Worm (Caenorhabditis elegans) whole organism, L4 larva: ENCODE results near the gene msp-32.
A peak's percentile ranks its signal among the peaks of the same experiment; 100 is the strongest.
"Not testable (repeated sequence)": the region's sequence is repeated elsewhere in the genome, so short reads cannot be mapped to it uniquely, and the experiment has no call there.

ENCODE experiments used
- F37D6.2 ChIP-seq: sonication (generic microtip); optimal IDR thresholded peaks from 2 replicates; lab custom pipeline; 2016; ENCODE audit warnings: mild to moderate bottlenecking, missing genetic modification characterization, missing compliant biosample characterization
- F49E8.2 ChIP-seq: sonication (generic microtip); optimal IDR thresholded peaks from 2 replicates; lab custom pipeline; 2016; ENCODE audit warnings: missing compliant biosample characterization, mild to moderate bottlenecking, missing genetic modification characterization, borderline replicate concordance
- T20F7.1 ChIP-seq: fragments of 200-800 bp; sonication (Bioruptor generic); optimal IDR thresholded peaks from 2 replicates; lab custom pipeline; 2018; ENCODE audit warnings: mild to moderate bottlenecking, missing genetic modification characterization, missing compliant biosample characterization
- T26A8.4 ChIP-seq: fragments of 200-800 bp; sonication (Bioruptor generic); IDR thresholded peaks from 2 replicates; pipeline ENCODE4 v1.3.6; 2022; ENCODE audit warnings: missing genetic modification characterization, missing compliant biosample characterization
- ZK337.2 ChIP-seq: fragments of 200-800 bp; sonication (Bioruptor generic); IDR thresholded peaks from 2 replicates; pipeline ENCODE4 v1.3.6; 2022; ENCODE audit warnings: missing genetic modification reagents, missing genetic modification characterization, missing compliant biosample characterization
- aha-1 ChIP-seq: fragments of 150-350 bp; peaks from one replicate; lab custom pipeline; 2014; ENCODE audit warnings: missing biosample characterization, missing genetic modification characterization
- aly-2 ChIP-seq: sonication (generic microtip); optimal IDR thresholded peaks from 2 replicates; lab custom pipeline; 2018; ENCODE audit warnings: missing biosample characterization, missing genetic modification characterization
- ama-1 ChIP-seq: fragments of 150-350 bp; optimal IDR thresholded peaks from 2 replicates; lab custom pipeline; 2014; ENCODE audit warnings: inconsistent platforms, mixed read lengths
- arid-1 ChIP-seq: fragments of 200-800 bp; sonication (Bioruptor generic); conservative IDR thresholded peaks from 2 replicates; pipeline ENCODE4 v1.3.6; 2022; ENCODE audit warnings: missing genetic modification reagents, missing genetic modification characterization, missing compliant biosample characterization
- ceh-20 ChIP-seq: fragments of 200-800 bp; sonication (Bioruptor generic); IDR thresholded peaks from 2 replicates; pipeline ENCODE4 v1.3.6; 2022; ENCODE audit warnings: missing genetic modification reagents, missing genetic modification characterization, missing compliant biosample characterization
- ceh-28 ChIP-seq: fragments of 150-350 bp; optimal IDR thresholded peaks from 2 replicates; lab custom pipeline; 2014; ENCODE audit warnings: missing biosample characterization, missing genetic modification reagents, missing genetic modification characterization
- ceh-32 ChIP-seq: sonication (generic microtip); optimal IDR thresholded peaks from 2 replicates; lab custom pipeline; 2016; ENCODE audit warnings: mild to moderate bottlenecking, missing genetic modification characterization, missing compliant biosample characterization; ENCODE audit not compliant: poor library complexity
- ces-1 ChIP-seq: fragments of 150-350 bp; sonication (generic microtip); optimal IDR thresholded peaks from 4 replicates; lab custom pipeline; 2014; ENCODE audit warnings: missing biosample characterization, missing genetic modification reagents, missing genetic modification characterization
- daf-16 ChIP-seq, 3 experiments: sonication (generic microtip); optimal IDR thresholded peaks; 2 replicates each; lab custom pipeline; 2016 to 2017; ENCODE audit warnings: missing genetic modification characterization in 3 of 3, missing genetic modification reagents in 3 of 3, mild to moderate bottlenecking in 2 of 3, missing compliant biosample characterization in 2 of 3, missing biosample characterization in 1 of 3, moderate library complexity in 1 of 3
- daf-19 ChIP-seq: fragments of 200-800 bp; sonication (Bioruptor generic); conservative IDR thresholded peaks from 2 replicates; pipeline ENCODE4 v1.3.6; 2022; ENCODE audit warnings: missing genetic modification characterization, missing compliant biosample characterization
- dmd-6 ChIP-seq: fragments of 200-800 bp; sonication (Bioruptor generic); IDR thresholded peaks from 2 replicates; pipeline ENCODE4 v1.3.6; 2022; ENCODE audit warnings: missing genetic modification reagents, missing genetic modification characterization, missing compliant biosample characterization
- dpl-1 ChIP-seq: fragments of 150-350 bp; optimal IDR thresholded peaks from 2 replicates; lab custom pipeline; 2014; ENCODE audit warnings: missing biosample characterization, missing genetic modification reagents, missing genetic modification characterization
- dve-1 ChIP-seq: sonication (generic microtip); optimal IDR thresholded peaks from 2 replicates; lab custom pipeline; 2017; ENCODE audit warnings: antibody characterized with exemption, mild to moderate bottlenecking, missing genetic modification characterization, missing compliant biosample characterization; ENCODE audit not compliant: insufficient read depth
- fkh-10 ChIP-seq: fragments of 150-350 bp; optimal IDR thresholded peaks from 2 replicates; lab custom pipeline; 2014; ENCODE audit warnings: missing biosample characterization, missing genetic modification reagents, missing genetic modification characterization
- fos-1 ChIP-seq: fragments of 150-350 bp; optimal IDR thresholded peaks from 2 replicates; lab custom pipeline; 2014; ENCODE audit warnings: missing biosample characterization, missing genetic modification characterization
- gei-8 ChIP-seq: fragments of 200-800 bp; sonication (Bioruptor generic); optimal IDR thresholded peaks from 2 replicates; lab custom pipeline; 2018; ENCODE audit warnings: mild to moderate bottlenecking, missing genetic modification characterization, missing compliant biosample characterization
- hlh-11 ChIP-seq: fragments of 200-800 bp; sonication (Bioruptor generic); optimal IDR thresholded peaks from 2 replicates; lab custom pipeline; 2018; ENCODE audit warnings: mild to moderate bottlenecking, missing genetic modification characterization, missing compliant biosample characterization
- hlh-30 ChIP-seq: sonication (generic microtip); optimal IDR thresholded peaks from 2 replicates; lab custom pipeline; 2017; ENCODE audit warnings: antibody characterized with exemption, mild to moderate bottlenecking, missing genetic modification characterization, missing compliant biosample characterization; ENCODE audit not compliant: insufficient read depth
- jun-1 ChIP-seq: fragments of 150-350 bp; optimal IDR thresholded peaks from 2 replicates; lab custom pipeline; 2014; ENCODE audit warnings: missing biosample characterization, missing genetic modification reagents, missing genetic modification characterization
- lin-13 ChIP-seq: fragments of 150-350 bp; optimal IDR thresholded peaks from 2 replicates; lab custom pipeline; 2014; ENCODE audit warnings: missing biosample characterization, missing genetic modification reagents, missing genetic modification characterization
- lin-15B ChIP-seq: fragments of 150-350 bp; sonication (generic microtip); optimal IDR thresholded peaks from 3 replicates; lab custom pipeline; 2014; ENCODE audit warnings: missing biosample characterization, missing genetic modification characterization
- lin-38 ChIP-seq: fragments of 200-800 bp; sonication (Bioruptor generic); IDR thresholded peaks from 2 replicates; pipeline ENCODE4 v1.3.6; 2022; ENCODE audit warnings: missing genetic modification reagents, missing genetic modification characterization, missing compliant biosample characterization
- lsy-2 ChIP-seq, 2 experiments: fragments of 150-350 bp in 1 of 2; sonication (generic microtip) in 1 of 2; optimal IDR thresholded peaks; 2 replicates each; lab custom pipeline; 2014 to 2017; ENCODE audit warnings: missing biosample characterization in 2 of 2, missing genetic modification characterization in 2 of 2
- mep-1 ChIP-seq: fragments of 150-350 bp; sonication (generic microtip); optimal IDR thresholded peaks from 3 replicates; lab custom pipeline; 2014; ENCODE audit warnings: missing biosample characterization, missing genetic modification characterization
- mes-2 ChIP-seq: sonication (generic microtip); optimal IDR thresholded peaks from 2 replicates; lab custom pipeline; 2016; ENCODE audit warnings: missing genotype, mild to moderate bottlenecking, missing genetic modification characterization, missing compliant biosample characterization; ENCODE audit not compliant: poor library complexity, severe bottlenecking
- mxl-3 ChIP-seq: fragments of 200-800 bp; sonication (Bioruptor generic); optimal IDR thresholded peaks from 2 replicates; lab custom pipeline; 2018; ENCODE audit warnings: mild to moderate bottlenecking, missing genetic modification characterization, missing compliant biosample characterization
- nhr-102 ChIP-seq: sonication (generic microtip); optimal IDR thresholded peaks from 2 replicates; lab custom pipeline; 2016; ENCODE audit warnings: mild to moderate bottlenecking, missing genetic modification characterization, moderate library complexity, missing compliant biosample characterization
- nhr-25 ChIP-seq: sonication (generic microtip); optimal IDR thresholded peaks from 2 replicates; lab custom pipeline; 2017; ENCODE audit warnings: missing genetic modification characterization, mild to moderate bottlenecking, missing compliant biosample characterization, antibody characterized with exemption, moderate library complexity, borderline replicate concordance; ENCODE audit not compliant: insufficient read depth
- nhr-28 ChIP-seq: fragments of 150-350 bp; optimal IDR thresholded peaks from 2 replicates; lab custom pipeline; 2014; ENCODE audit warnings: missing biosample characterization, missing genetic modification characterization
- nhr-48 ChIP-seq: sonication (generic microtip); optimal IDR thresholded peaks from 2 replicates; lab custom pipeline; 2016; ENCODE audit warnings: mild to moderate bottlenecking, missing genetic modification characterization, missing compliant biosample characterization
- pha-4 ChIP-seq, 2 experiments: fragments of 150-350 bp in 1 of 2; fragments of 200-800 bp in 1 of 2; sonication (Bioruptor generic) in 1 of 2; IDR thresholded peaks in 1 of 2; optimal IDR thresholded peaks in 1 of 2; 2 replicates each; pipeline versions ENCODE4 v1.3.6 to Lab custom; 2014 to 2022; ENCODE audit warnings: missing genetic modification characterization in 2 of 2, missing genetic modification reagents in 2 of 2, missing biosample characterization in 1 of 2, missing compliant biosample characterization in 1 of 2
- php-3 ChIP-seq: fragments of 200-800 bp; sonication (Bioruptor generic); IDR thresholded peaks from 2 replicates; pipeline ENCODE4 v1.3.6; 2022; ENCODE audit warnings: missing genetic modification reagents, missing genetic modification characterization, missing compliant biosample characterization
- rbr-2 ChIP-seq: sonication (generic microtip); optimal IDR thresholded peaks from 2 replicates; lab custom pipeline; 2016; ENCODE audit warnings: missing genotype, missing genetic modification characterization, missing compliant biosample characterization
- skn-1 ChIP-seq: fragments of 150-350 bp; optimal IDR thresholded peaks from 2 replicates; lab custom pipeline; 2014; ENCODE audit warnings: missing biosample characterization, missing genetic modification characterization
- spr-1 ChIP-seq: sonication (generic microtip); optimal IDR thresholded peaks from 2 replicates; lab custom pipeline; 2016; ENCODE audit warnings: mild to moderate bottlenecking, missing genetic modification characterization, missing compliant biosample characterization
- unc-130 ChIP-seq: sonication (generic microtip); optimal IDR thresholded peaks from 2 replicates; lab custom pipeline; 2016; ENCODE audit warnings: missing genetic modification reagents, missing genetic modification characterization, missing compliant biosample characterization
- vab-7 ChIP-seq: fragments of 200-800 bp; sonication (Bioruptor generic); IDR thresholded peaks from 2 replicates; pipeline ENCODE4 v1.3.6; 2022; ENCODE audit warnings: missing genetic modification reagents, missing genetic modification characterization, missing compliant biosample characterization
- zag-1 ChIP-seq: fragments of 150-350 bp; optimal IDR thresholded peaks from 2 replicates; lab custom pipeline; 2014; ENCODE audit warnings: missing biosample characterization, missing genetic modification characterization
- ztf-11 ChIP-seq: fragments of 150-350 bp; optimal IDR thresholded peaks from 2 replicates; lab custom pipeline; 2014; ENCODE audit warnings: missing biosample characterization, missing genetic modification characterization
- ztf-7 ChIP-seq: fragments of 150-350 bp; optimal IDR thresholded peaks from 2 replicates; lab custom pipeline; 2014; ENCODE audit warnings: missing biosample characterization, missing genetic modification characterization

The msp-32 gene

ce11 chrII:4902035-4902434, 3.4 kb downstream of the msp-32 start, which contains the start of gene R05F9.9:
TSS of gene R05F9.9 (minus strand) at chrII:4902100.
- TF ChIP-seq php-3 (GFP tag; lab: Robert Waterston, UW) (no peak), hlh-11 (tag; lab: Kevin White, UChicago) (peak; percentile 5), T20F7.1 (GFP tag; lab: Kevin White, UChicago) (peak; percentile 66), spr-1 (tag; lab: Kevin White, UChicago) (peak; percentile 28), gei-8 (GFP tag; lab: Kevin White, UChicago) (no peak), nhr-25 (tag; lab: Kevin White, UChicago) (no peak), dve-1 (tag; lab: Kevin White, UChicago) (peak; percentile 58), jun-1 (no peak), lin-15B (tag; lab: Kevin White, UChicago) (no peak), dpl-1 (peak; percentile 54), lsy-2 (tag; optimal IDR thresholded peaks at IDR 0.05; lab: Kevin White, UChicago) (peak in 1 of 2 experiments; percentile 75), aha-1 (tag; lab: Kevin White, UChicago) (peak; percentile 49), pha-4 (GFP tag; IDR thresholded peaks at IDR 0.05; lab: Robert Waterston, UW) (peak; percentile 22; the same call in 1 of the 2 replicates), pha-4 (tag; optimal IDR thresholded peaks at IDR 0.05; lab: Kevin White, UChicago) (no peak), hlh-30 (tag; lab: Kevin White, UChicago) (peak; percentile 43), rbr-2 (peak; percentile 27), mes-2 (tag; lab: Kevin White, UChicago) (peak; percentile 68), F49E8.2 (tag; lab: Kevin White, UChicago) (peak; percentile 0), zag-1 (tag; lab: Kevin White, UChicago) (no peak), daf-19 (GFP tag; lab: Robert Waterston, UW) (0 out of 2 replicates have a peak, but pooled peaks have one; percentile 33), vab-7 (GFP tag; lab: Robert Waterston, UW) (no peak), ces-1 (no peak), ztf-7 (no peak), ama-1 (peak; percentile 62), daf-16 (GFP tag; optimal IDR thresholded peaks at IDR 0.05; lab: Kevin White, UChicago) (no peak), daf-16 (tag; optimal IDR thresholded peaks at IDR 0.05; lab: Kevin White, UChicago) (peak; percentile 29), T26A8.4 (GFP tag; lab: Robert Waterston, UW) (0 out of 2 replicates have a peak, but pooled peaks have one; percentile 13), lin-38 (GFP tag; lab: Robert Waterston, UW) (peak; percentile 77), lin-13 (GFP tag; lab: Kevin White, UChicago) (peak; percentile 46), aly-2 (tag; lab: Kevin White, UChicago) (no peak), arid-1 (GFP tag; lab: Robert Waterston, UW) (0 out of 2 replicates have a peak, but pooled peaks have one; percentile 10), fos-1 (tag; lab: Kevin White, UChicago) (no peak), nhr-102 (tag; lab: Kevin White, UChicago) (peak; percentile 16), nhr-48 (tag; lab: Kevin White, UChicago) (peak; percentile 1), mep-1 (peak; percentile 70)
- TF ChIP-seq, all 104 proteins: peak for 22

ce11 chrII:4903696-4904095, 5.1 kb downstream of the msp-32 start, which contains the start of gene sgt-1:
TSS of gene sgt-1 (minus strand) at chrII:4903796.
- not testable (repeated sequence) for TF ChIP-seq aly-2 (tag; lab: Kevin White, UChicago); ceh-28; skn-1 (tag; lab: Kevin White, UChicago)

ce11 chrII:4904277-4904676, 5.6 kb downstream of the msp-32 start:
- TF ChIP-seq nhr-48 (tag; lab: Kevin White, UChicago): peak; percentile 13
- no peak for TF ChIP-seq ztf-11 (tag; lab: Kevin White, UChicago)
- TF ChIP-seq ceh-32 (tag; lab: Kevin White, UChicago): no peak
- TF ChIP-seq ZK337.2 (GFP tag; lab: Robert Waterston, UW): no peak
- TF ChIP-seq dmd-6 (GFP tag; lab: Robert Waterston, UW): peak; percentile 66
- peak; percentile 11 for TF ChIP-seq nhr-102 (tag; lab: Kevin White, UChicago)
- TF ChIP-seq ceh-20 (GFP tag; lab: Robert Waterston, UW): peak; percentile 66; the same call in 1 of the 2 replicates
- 0 out of 2 replicates have a peak, but pooled peaks have one; percentile 37 for TF ChIP-seq php-3 (GFP tag; lab: Robert Waterston, UW)
- TF ChIP-seq ztf-7: no peak
- peak; percentile 60 for TF ChIP-seq lin-13 (GFP tag; lab: Kevin White, UChicago)
- TF ChIP-seq pha-4 (GFP tag; IDR thresholded peaks at IDR 0.05; lab: Robert Waterston, UW): peak; percentile 37; the same call in 1 of the 2 replicates
- TF ChIP-seq pha-4 (tag; optimal IDR thresholded peaks at IDR 0.05; lab: Kevin White, UChicago): peak; percentile 23
- peak; percentile 73 for TF ChIP-seq nhr-28 (tag; lab: Kevin White, UChicago)
- peak; percentile 40 for TF ChIP-seq F37D6.2 (tag; lab: Kevin White, UChicago)
- TF ChIP-seq fkh-10 (GFP tag; lab: Kevin White, UChicago): peak; percentile 33
- peak; percentile 80 for TF ChIP-seq mxl-3 (GFP tag; lab: Kevin White, UChicago)
- peak; percentile 9 for TF ChIP-seq ces-1
- peak; percentile 64 for TF ChIP-seq unc-130
